Fruit fly (Drosophila melanogaster) whole organism, wandering third instar larva: ENCODE measurements around the gene CG3529.

ENCODE experiments used
- HLH106 ChIP-seq: fragments of 200-800 bp; optimal IDR thresholded peaks from 3 replicates; lab custom pipeline; 2019; ENCODE audit warnings: missing biosample characterization, mild to moderate bottlenecking, missing genetic modification characterization, moderate library complexity
- br ChIP-seq: fragments of 200-800 bp; sonication (Bioruptor generic); optimal IDR thresholded peaks from 2 replicates; lab custom pipeline; 2016; ENCODE audit warnings: missing biosample characterization, missing genetic modification characterization
- ey ChIP-seq: fragments of 200-800 bp; sonication (Bioruptor generic); optimal IDR thresholded peaks from 2 replicates; lab custom pipeline; 2016; ENCODE audit warnings: missing biosample characterization, missing genetic modification characterization
- h ChIP-seq: fragments of 200-800 bp; sonication (Bioruptor generic); optimal IDR thresholded peaks from 3 replicates; lab custom pipeline; 2016; ENCODE audit warnings: missing biosample characterization, mild to moderate bottlenecking, missing genetic modification characterization
- sage ChIP-seq: fragments of 200-800 bp; sonication (Bioruptor generic); optimal IDR thresholded peaks from 2 replicates; lab custom pipeline; 2016; ENCODE audit warnings: missing biosample characterization, mild to moderate bottlenecking, missing genetic modification characterization
- usp ChIP-seq: fragments of >200 bp; optimal IDR thresholded peaks from 2 replicates; lab custom pipeline; 2017; ENCODE audit warnings: missing biosample characterization, missing genetic modification characterization
- woc ChIP-seq: sonication (Bioruptor generic); optimal IDR thresholded peaks from 2 replicates; lab custom pipeline; 2016; ENCODE audit warnings: missing biosample characterization, mild to moderate bottlenecking, missing genetic modification characterization

dm6 chr3L:9421621-9422020 lies 25.0 kb upstream of the CG3529 start:
- TF ChIP-seq HLH106 (tag; lab: Kevin White, UChicago) (no peak), usp (GFP tag; lab: Kevin White, UChicago) (no peak), woc (GFP tag; lab: Kevin White, UChicago) (no peak), br (GFP tag; lab: Kevin White, UChicago) (no peak), h (no peak), ey (no peak), sage (no peak)
